Fruit fly (Drosophila melanogaster) whole organism, wandering third instar larva: ENCODE measurements around the gene Coa8.

Source experiments
- OdsH ChIP-seq: fragments of 200-800 bp; sonication (Bioruptor generic); optimal IDR thresholded peaks from 2 replicates; lab custom pipeline; 2016; ENCODE audit warnings: missing biosample characterization, mild to moderate bottlenecking, missing genetic modification characterization
- Rel ChIP-seq, 2 experiments: fragments of 200-800 bp; sonication (Bioruptor generic) in 1 of 2; optimal IDR thresholded peaks; 2 replicates in 1 of 2; 3 replicates in 1 of 2; lab custom pipeline; 2016 to 2019; ENCODE audit warnings: mild to moderate bottlenecking in 2 of 2, missing biosample characterization in 2 of 2, missing genetic modification characterization in 2 of 2, moderate library complexity in 1 of 2
- jim ChIP-seq: fragments of 175-275, 200-325 bp; sonication (Bioruptor generic); optimal IDR thresholded peaks from 2 replicates; lab custom pipeline; 2016; ENCODE audit warnings: missing biosample characterization, mild to moderate bottlenecking, missing genetic modification characterization
- usp ChIP-seq: fragments of >200 bp; optimal IDR thresholded peaks from 2 replicates; lab custom pipeline; 2017; ENCODE audit warnings: missing biosample characterization, missing genetic modification characterization

- TF ChIP-seq jim (no peak), OdsH (GFP tag; lab: Kevin White, UChicago) (no peak), Rel (GFP tag; optimal IDR thresholded peaks at IDR 0.05; lab: Kevin White, UChicago) (no peak), Rel (tag; optimal IDR thresholded peaks at IDR 0.05; lab: Kevin White, UChicago) (no peak), usp (GFP tag; lab: Kevin White, UChicago) (no peak)
Observed at dm6 chrX:1831219-1831555, 48.9 kb upstream of the Coa8 start.
